Fruit fly (Drosophila melanogaster): ENCODE results near the gene Dysb.

Gene Dysb

DNA sequence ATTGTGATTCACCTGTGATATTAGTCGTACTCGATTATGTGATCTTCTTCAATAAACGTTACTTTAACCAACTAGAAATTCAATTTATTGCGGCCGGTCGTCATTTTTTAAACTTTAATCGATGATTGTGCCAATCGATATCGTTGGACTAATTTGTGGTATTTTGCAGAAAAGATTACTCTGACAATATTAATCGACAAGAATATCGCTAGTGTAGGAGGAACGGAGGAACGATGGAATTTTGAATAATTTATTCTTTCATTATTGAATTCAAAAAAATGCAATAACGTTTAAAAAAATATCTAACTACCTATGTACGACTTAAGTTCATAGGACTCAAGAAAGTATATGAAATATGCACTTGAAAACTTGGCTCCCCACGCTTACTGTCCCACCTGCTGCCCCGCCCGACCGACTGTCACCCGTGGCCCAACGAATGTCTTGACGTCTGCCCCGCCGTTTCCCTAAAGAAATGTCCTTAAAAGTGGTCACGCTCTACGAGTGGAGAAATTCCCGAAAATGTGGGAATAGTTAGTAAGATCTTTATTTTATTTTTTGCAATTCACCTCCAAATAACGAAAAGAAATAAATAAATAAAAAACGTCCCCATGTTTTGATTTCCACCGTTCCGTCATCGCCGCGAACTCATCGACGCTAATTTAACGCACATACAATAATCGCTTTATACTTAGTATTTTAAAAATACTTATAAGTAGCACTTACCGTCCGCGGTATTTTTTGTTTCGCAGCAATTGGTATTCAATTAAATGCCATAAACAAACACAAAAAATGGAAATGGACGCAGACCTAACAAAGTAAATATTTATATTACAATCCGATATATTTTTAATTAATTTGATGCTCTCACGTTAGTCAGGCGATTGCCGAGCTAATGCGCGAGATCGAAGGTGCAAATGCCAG is 1.9 kb upstream of the Dysb start, which contains the start of gene CG14074:
TSS of gene CG14074 (plus strand) at position 779 of the 921 bp plus-strand sequence.
- TF ChIP-seq CTCF (optimal IDR thresholded peaks at IDR 0.05) (no peak), CG8478 (optimal IDR thresholded peaks at IDR 0.05) (no peak)

DNA sequence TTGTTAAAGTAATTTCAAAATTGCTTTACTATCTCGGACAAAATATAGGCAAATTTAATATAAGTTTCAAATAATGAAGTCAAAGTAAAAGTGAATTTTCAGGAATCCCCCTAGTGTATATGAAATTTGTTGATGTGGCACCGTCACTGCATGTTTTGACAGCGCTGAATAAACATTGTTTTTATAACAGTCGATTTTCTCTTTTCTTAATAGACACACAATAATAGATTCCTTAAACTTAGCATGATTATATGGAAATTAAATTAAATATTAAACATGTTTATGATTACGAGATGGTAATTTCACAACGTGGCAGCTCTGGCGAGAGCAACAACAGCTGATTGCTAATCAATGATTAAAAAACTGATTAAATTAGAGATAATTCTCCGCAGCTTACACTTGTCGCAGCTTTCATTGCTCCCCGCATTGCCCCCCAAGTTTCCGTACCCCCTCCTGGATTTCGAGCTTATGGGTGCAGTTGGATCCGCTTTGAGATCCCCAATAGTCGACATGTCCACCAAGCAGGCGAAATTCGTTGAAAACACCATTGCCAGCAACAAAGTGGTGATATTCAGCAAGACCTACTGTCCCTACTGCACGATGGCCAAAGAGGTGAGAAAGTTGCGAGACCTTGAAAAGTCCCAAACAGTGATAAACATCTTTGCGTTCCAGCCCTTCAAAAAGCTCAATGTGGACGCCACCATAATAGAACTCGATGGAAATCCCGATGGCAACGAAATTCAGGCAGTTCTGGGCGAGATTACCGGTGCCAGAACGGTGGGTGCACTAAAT is 1.7 kb downstream of the Dysb start, which contains the start of gene Grx1:
TSS of gene Grx1 (plus strand) at position 196 of the 792 bp plus-strand sequence.
- no peak for TF ChIP-seq CTCF (optimal IDR thresholded peaks at IDR 0.05)
- no peak for TF ChIP-seq CG8478 (optimal IDR thresholded peaks at IDR 0.05)

DNA sequence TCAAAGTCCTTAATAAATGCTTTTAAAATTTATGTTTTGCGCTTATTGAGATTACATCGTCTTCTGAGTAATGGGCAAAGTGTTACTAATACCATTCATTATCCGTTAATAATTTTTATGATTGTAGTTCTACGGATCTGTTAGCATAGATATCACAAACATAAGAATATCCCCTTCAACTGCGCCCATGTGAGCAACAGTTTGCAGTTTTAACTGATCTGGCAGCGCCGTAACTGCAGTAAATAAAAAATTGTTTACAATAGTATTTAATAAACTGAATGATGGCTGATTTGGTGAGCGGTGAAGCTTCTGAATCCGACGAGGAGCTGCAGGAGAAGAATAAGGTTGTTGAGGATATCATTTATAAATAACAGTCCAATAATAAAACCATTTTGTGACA is 2.5 kb downstream of the Dysb start, which contains the start of gene Blos3:
TSS of gene Blos3 (plus strand) at position 198 of the 400 bp plus-strand sequence.
- TF ChIP-seq CTCF (optimal IDR thresholded peaks at IDR 0.05): no peak
- no peak for TF ChIP-seq CG8478 (optimal IDR thresholded peaks at IDR 0.05)

DNA sequence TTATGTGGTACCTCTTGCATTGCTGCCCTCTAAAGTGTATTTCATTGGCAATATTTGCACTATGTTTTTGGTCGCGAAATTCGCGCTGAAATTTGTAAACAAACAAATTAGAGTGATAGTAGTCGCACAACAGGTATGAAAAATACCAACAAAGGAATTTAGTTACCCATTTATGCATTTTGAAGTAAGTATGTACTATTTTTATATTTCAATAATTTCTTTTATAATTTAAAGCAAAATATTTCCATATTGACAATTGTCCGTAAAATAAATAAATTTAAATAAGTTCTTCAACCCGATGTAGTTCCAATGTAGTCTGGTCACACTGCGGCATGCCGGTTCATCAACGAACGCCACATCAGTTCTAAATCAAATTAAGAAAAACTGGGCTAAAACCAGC is 4.9 kb downstream of the Dysb start, which contains the start of the genes Rad9 and Uggt:
TSS of gene Rad9 (minus strand) at position 114 of the 400 bp plus-strand sequence.
TSS of gene Uggt (plus strand) at position 308 of the 400 bp plus-strand sequence.
- TF ChIP-seq CG8478 (optimal IDR thresholded peaks at IDR 0.05): no peak
- TF ChIP-seq CTCF (optimal IDR thresholded peaks at IDR 0.05): no peak

DNA sequence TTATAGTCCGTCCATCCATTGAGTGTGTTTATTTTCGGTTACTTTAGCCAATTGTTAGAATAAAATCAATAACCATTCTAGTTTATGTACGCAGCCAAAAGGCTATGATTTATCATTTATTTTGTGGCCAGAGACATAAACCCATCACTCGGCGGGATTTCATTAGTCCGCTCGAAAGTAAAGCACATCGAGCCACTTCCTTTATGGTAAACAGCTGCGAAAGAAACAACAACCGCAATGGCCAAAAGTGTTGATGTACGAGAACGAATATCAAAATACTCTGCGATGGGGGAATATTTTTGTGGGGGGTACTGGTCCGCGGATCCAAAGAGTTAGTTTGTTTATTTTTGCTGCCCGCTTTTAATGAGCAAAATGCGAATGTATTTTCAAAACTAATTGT is 14.0 kb downstream of the Dysb start:
- TF ChIP-seq CG8478 (optimal IDR thresholded peaks at IDR 0.05) (no peak), CTCF (optimal IDR thresholded peaks at IDR 0.05) (no peak)

DNA sequence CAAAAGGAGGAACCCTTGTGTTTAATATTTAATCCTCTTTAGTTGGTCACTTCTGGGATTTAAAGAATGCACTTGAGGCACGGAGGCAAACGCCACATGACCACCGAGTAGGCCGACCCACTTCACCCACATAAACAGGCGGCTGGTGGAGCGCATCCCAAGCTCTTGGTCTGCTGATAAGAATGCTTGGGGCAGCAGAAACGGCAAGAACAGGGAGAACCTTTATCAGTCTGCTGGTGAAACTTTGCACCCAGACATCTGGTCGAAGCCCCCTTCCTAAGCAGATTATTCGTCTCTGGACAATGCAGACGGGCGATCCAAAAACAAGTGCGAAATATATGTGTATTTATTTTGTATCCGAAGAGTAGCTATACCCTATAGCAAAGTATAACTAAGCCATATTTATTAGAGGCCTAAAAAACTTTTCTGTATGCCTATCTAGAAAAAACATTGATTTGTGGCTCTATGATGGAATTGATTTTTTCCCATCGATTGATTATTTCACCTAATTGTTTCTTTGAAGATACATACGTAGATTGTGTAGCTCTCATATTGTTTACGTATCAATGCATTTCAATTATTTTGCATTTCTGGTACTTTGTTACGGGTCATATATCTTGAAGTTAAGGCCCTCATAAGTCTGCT is 21.8 kb downstream of the Dysb start:
- TF ChIP-seq CG8478 (optimal IDR thresholded peaks at IDR 0.05) (no peak), CTCF (optimal IDR thresholded peaks at IDR 0.05) (no peak)

DNA sequence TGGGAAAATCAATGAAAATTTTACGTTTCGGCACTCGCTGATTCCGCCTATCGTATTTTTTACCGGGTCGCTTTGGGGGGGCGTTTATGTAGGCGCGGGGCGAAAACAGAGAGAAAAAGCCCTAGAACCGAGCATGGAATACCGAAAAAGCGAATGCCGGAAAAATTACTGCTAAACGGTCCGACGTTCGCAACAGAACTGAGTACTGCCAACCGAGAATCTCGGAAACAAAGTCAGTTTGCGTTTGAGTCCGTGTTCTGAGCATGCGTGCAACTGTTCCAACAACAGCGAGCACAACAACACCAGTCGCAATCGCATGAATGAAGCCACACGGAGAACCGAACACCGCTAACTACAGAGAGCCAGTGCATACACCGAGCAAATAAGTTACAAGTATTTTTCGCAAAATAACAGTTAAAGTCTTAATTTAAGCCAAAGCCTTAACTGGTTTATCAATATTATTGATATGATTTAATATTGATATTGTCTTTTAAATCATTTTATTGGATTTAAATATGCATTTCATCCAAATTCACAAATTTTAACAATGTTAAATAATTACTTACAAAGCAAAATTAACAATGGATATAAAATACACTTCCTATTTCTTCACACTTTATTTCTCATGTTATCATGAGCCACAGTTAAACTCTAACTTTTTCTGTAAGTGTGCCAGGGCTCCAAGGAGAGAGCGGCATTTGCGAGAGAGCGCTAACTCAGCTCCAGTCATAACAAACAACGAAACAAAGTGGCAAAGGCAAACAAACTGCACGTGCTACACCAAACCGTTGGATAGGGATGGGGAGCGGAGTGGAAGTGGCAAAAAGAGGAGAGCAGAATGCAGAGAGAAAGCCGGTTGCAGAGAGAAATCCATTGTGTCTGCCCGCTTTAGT is 23.0 kb downstream of the Dysb start, which contains the start of gene CG3961:
TSS of gene CG3961 (minus strand) at position 201 of the 893 bp plus-strand sequence.
- TF ChIP-seq CG8478 (optimal IDR thresholded peaks at IDR 0.05) (no peak), CTCF (optimal IDR thresholded peaks at IDR 0.05) (no peak)

DNA sequence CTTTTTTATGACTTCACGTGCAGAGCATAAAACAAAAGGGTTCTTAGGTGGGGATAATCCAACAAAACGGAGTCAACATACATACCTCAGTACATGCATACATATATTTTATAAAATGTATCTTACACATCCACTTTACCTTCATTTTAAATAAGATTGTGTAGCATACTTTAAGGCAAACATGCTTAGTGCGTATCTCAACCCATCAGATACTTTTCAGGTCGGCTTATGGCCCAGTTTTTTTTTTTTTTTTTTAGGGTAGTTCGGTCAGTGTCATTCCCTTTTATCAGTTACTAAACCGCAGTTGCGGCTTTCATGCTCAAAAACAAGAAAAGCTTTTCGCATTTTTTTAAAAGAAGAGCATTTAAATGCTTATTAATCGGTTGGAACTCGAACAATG is 24.4 kb downstream of the Dysb start, which contains the start of gene NijB:
TSS of gene NijB (plus strand) at position 398 of the 400 bp plus-strand sequence.
- TF ChIP-seq CG8478 (optimal IDR thresholded peaks at IDR 0.05) (no peak), CTCF (optimal IDR thresholded peaks at IDR 0.05) (peak; percentile 27 to 59)

DNA sequence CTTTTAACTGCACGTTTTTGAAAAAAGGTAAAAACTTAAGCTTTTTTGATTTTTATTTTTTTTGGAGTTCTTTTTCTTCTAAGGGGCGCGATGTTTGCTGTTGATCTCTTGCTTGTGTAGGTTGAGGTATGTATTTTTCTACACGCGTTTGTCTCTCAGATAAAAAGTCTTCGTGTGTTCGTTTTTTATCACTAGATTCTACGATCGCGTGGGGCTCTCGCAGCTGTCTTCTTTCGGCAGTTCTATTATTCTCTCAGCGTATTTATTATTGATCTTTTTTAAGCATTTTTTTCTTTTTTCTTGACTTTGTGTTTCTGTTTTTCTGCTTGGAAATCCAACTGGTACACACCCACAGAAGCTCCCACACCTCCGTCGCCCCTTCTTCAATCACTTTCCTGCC is 27.5 kb downstream of the Dysb start:
- TF ChIP-seq CTCF (optimal IDR thresholded peaks at IDR 0.05): no peak
- no peak for TF ChIP-seq CG8478 (optimal IDR thresholded peaks at IDR 0.05)

DNA sequence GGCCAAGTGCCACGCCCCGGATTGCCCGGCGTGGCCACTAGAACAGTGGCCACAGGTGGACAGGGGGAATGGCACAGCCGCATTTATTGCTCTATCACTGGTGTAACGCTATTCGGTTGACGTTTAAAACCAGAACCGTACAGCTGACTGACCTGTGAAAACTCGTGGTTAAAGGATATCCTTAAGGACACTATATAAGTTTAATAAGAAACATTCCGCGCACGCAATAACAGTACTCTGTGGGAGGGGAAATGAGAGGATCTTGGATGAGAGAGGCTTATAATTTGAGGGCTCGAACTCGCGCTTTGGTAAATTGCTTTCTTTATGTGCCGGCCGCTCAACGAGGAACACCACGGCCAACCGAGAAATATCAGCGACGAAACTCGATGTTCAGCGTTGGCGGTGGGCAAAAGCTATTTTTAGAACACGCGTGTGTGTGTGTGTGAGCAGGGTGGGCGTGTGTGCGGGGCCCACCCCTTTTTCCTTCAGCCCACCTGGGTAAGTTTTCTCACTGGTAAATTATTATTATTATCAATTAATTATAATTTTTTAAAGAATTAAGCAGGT is 28.8 kb downstream of the Dysb start:
- TF ChIP-seq CG8478 (optimal IDR thresholded peaks at IDR 0.05): no peak

DNA sequence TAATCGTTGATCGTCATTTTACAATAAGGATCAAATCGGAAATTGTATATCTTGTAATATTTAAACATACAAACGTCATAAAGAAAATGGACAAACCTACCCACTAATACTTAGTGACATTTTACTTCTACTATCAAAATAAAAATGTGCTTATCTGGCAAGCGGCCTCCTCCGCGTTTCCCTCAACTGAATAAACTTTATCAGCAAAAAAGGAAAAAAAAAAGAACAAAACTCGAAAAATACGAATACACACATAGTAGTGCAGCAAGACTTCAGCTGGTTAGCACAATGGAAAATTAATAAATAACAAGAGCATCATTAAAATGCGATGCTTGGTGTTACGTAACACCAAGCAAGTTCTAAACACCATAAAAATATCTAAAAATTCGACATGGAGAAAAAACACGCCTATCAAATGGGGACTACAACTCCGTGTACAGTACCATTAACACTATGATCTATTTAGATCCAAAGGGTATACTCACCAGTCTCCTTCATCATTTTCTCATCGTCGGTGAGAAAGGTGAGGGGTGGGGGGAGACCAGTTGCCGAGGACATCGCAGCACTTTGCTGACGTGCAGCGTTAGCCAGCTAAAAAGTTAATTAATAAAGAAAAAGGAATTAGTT is 30.0 kb downstream of the Dysb start:
- TF ChIP-seq CG8478 (optimal IDR thresholded peaks at IDR 0.05): no peak
- TF ChIP-seq CTCF (optimal IDR thresholded peaks at IDR 0.05): no peak

DNA sequence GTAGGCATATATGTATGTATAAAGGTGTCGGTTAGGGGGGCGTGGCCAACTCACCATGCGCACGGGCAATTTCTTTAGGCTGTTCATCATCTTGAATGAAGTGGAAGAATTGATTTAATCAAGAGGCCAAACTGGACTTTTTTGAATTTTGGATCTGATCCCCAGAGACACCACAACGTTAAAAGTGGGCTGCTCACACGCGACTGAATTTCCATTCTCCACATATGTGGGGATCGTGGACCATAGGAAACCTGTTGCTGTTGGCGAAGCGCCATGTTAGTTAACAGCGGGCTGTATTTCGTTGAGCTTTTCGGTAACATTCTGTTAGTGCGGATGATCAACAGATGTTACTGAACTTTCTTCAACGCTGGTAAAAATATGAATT is 30.5 kb downstream of the Dysb start, which contains the start of gene CG3902:
TSS of gene CG3902 (minus strand) at position 208 of the 385 bp plus-strand sequence.
- TF ChIP-seq CG8478 (optimal IDR thresholded peaks at IDR 0.05) (no peak), CTCF (optimal IDR thresholded peaks at IDR 0.05) (no peak)

DNA sequence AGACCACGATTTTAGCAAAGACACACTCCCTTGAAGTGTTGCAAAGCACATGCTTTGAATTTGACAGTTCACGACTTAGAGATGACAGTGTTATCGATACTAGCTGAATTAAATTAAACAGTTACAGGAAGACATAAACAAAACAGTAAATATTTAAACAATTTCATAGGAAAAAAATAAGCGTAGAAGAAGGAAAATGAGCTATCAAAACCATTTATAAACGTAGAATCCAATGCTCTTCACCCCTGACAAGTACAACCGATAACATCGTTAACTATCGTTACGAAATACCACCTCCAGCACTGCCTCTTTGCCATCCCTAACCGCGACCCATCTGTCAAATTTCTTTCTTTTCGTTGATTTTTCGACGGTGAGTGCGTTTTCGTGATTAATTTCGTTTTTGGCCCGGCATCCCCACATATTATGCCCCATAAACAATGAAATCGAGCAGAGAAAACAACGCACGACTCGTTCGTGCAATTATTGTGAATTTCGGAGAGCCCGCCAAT is 31.3 kb downstream of the Dysb start, which contains the start of gene RpL26:
TSS of gene RpL26 (plus strand) at position 106 of the 509 bp plus-strand sequence.
- no peak for TF ChIP-seq CG8478 (optimal IDR thresholded peaks at IDR 0.05)
- peak in 1 of 2 experiments; percentile 28 for TF ChIP-seq CTCF (optimal IDR thresholded peaks at IDR 0.05)
